Worm (Caenorhabditis elegans): ENCODE results near the gene C10G8.2.

Gene C10G8.2

ce11 chrV:5314104-5314503 lies at the start of gene C10G8.2:
Gene C10G8.2, plus strand, starts transcription at chrV:5314404.
- no peak for TF ChIP-seq hmbx-1 (tag; optimal IDR thresholded peaks at IDR 0.05)

- no peak for TF ChIP-seq tra-4 (tag; optimal IDR thresholded peaks at IDR 0.05)
- no peak for TF ChIP-seq ets-7 (tag; optimal IDR thresholded peaks at IDR 0.05)
- no peak for TF ChIP-seq hnd-1 (tag; optimal IDR thresholded peaks at IDR 0.05)
- TF ChIP-seq tbx-37 (GFP tag; conservative IDR thresholded peaks at IDR 0.05): no peak
- TF ChIP-seq ama-1 (optimal IDR thresholded peaks at IDR 0.05): no peak
- TF ChIP-seq hmbx-1 (tag; optimal IDR thresholded peaks at IDR 0.05): no peak
- no peak for TF ChIP-seq aly-1 (tag; optimal IDR thresholded peaks at IDR 0.05)
- no peak for TF ChIP-seq hmg-4 (GFP tag; optimal IDR thresholded peaks at IDR 0.05)
- no peak for TF ChIP-seq B0310.2 (tag; optimal IDR thresholded peaks at IDR 0.05)
- no peak for TF ChIP-seq ceh-13 (GFP tag; optimal IDR thresholded peaks at IDR 0.05)
- TF ChIP-seq F13C5.2 (tag; optimal IDR thresholded peaks at IDR 0.05): no peak
- TF ChIP-seq sea-1 (GFP tag; conservative IDR thresholded peaks at IDR 0.05): no peak
- TF ChIP-seq flt-1 (GFP tag; IDR thresholded peaks at IDR 0.05): no peak
- no peak for TF ChIP-seq tbx-11 (GFP tag; IDR thresholded peaks at IDR 0.05)
- no peak for TF ChIP-seq scrt-1 (GFP tag; IDR thresholded peaks at IDR 0.05)
- TF ChIP-seq ceh-36 (tag; optimal IDR thresholded peaks at IDR 0.05): no peak
- TF ChIP-seq pes-1 (GFP tag; IDR thresholded peaks at IDR 0.05): no peak
Measured at ce11 chrV:5265581-5265980, 48.6 kb upstream of the C10G8.2 start, which contains the start of the genes srt-69 and B0238.12. Gene srt-69, minus strand, starts transcription at chrV:5265681. Gene B0238.12, plus strand, starts transcription at chrV:5265844.

DNA sequence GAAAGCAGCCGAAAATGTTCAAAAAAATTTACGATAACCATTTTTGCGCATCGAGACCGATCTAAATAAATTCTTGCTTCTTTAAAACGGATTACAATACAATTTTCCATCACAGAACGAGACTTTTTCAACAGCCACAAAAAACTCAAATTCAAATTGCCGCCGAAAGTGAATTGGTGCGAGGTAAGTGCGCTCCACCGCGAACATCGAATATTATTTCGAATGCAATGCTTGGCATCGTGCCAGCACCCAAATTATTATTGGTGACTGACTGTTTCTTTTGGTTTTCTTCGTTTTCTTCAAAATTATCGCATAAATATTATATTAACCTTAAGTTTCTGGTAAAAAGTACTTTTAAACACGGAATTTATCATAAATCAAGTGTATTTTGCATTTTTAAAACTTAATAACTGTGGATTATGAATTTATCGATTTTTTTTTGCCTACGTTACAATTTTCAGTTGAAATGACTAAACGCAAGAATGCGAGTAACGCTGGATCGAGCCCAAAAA lies 45.1 kb upstream of the C10G8.2 start, which contains the start of gene penr-1:
penr-1 (plus strand) TSS at position 462 of the 512 bp plus-strand sequence.
- TF ChIP-seq scrt-1 (GFP tag; IDR thresholded peaks at IDR 0.05) (no peak), F13C5.2 (tag; optimal IDR thresholded peaks at IDR 0.05) (peak; percentile 19), B0310.2 (tag; optimal IDR thresholded peaks at IDR 0.05) (no peak), tbx-11 (GFP tag; IDR thresholded peaks at IDR 0.05) (no peak), ama-1 (optimal IDR thresholded peaks at IDR 0.05) (no peak), ets-7 (tag; optimal IDR thresholded peaks at IDR 0.05) (no peak), ceh-36 (tag; optimal IDR thresholded peaks at IDR 0.05) (no peak), flt-1 (GFP tag; IDR thresholded peaks at IDR 0.05) (no peak)

ce11 chrV:5271487-5271886 lies 42.7 kb upstream of the C10G8.2 start:
- TF ChIP-seq scrt-1 (GFP tag; IDR thresholded peaks at IDR 0.05): no peak
- no peak for TF ChIP-seq flt-1 (GFP tag; IDR thresholded peaks at IDR 0.05)
- no peak for TF ChIP-seq pes-1 (GFP tag; IDR thresholded peaks at IDR 0.05)
- TF ChIP-seq hmbx-1 (tag; optimal IDR thresholded peaks at IDR 0.05): no peak
- TF ChIP-seq tra-4 (tag; optimal IDR thresholded peaks at IDR 0.05): no peak
- TF ChIP-seq ama-1 (optimal IDR thresholded peaks at IDR 0.05): no peak
- no peak for TF ChIP-seq tbx-11 (GFP tag; IDR thresholded peaks at IDR 0.05)
- TF ChIP-seq ceh-36 (tag; optimal IDR thresholded peaks at IDR 0.05): no peak
- no peak for TF ChIP-seq F13C5.2 (tag; optimal IDR thresholded peaks at IDR 0.05)
- no peak for TF ChIP-seq tbx-37 (GFP tag; conservative IDR thresholded peaks at IDR 0.05)
- TF ChIP-seq ets-7 (tag; optimal IDR thresholded peaks at IDR 0.05): no peak

DNA sequence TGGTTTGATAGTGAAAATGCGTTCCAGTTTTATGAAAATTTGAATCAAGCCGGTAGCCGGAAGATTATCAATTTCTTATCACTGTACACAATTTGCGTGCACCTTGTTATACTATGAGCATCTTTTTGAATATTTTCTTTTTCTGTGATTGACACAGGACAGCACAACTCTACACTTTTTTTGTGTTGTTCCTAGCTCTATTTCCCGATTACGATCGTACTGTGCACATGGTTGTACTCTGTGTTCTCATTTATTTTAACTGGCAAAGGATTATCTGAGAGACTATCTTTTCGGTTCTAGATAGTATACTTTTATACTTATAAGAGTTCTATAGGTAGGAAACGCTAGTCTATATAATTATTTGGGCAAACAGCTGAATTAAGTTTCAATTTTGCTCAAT lies 42.2 kb upstream of the C10G8.2 start:
- TF ChIP-seq tra-4 (tag; optimal IDR thresholded peaks at IDR 0.05) (no peak), ets-7 (tag; optimal IDR thresholded peaks at IDR 0.05) (no peak), flt-1 (GFP tag; IDR thresholded peaks at IDR 0.05) (no peak), tbx-11 (GFP tag; IDR thresholded peaks at IDR 0.05) (no peak), pes-1 (GFP tag; IDR thresholded peaks at IDR 0.05) (no peak), B0310.2 (tag; optimal IDR thresholded peaks at IDR 0.05) (no peak), scrt-1 (GFP tag; IDR thresholded peaks at IDR 0.05) (no peak)

DNA sequence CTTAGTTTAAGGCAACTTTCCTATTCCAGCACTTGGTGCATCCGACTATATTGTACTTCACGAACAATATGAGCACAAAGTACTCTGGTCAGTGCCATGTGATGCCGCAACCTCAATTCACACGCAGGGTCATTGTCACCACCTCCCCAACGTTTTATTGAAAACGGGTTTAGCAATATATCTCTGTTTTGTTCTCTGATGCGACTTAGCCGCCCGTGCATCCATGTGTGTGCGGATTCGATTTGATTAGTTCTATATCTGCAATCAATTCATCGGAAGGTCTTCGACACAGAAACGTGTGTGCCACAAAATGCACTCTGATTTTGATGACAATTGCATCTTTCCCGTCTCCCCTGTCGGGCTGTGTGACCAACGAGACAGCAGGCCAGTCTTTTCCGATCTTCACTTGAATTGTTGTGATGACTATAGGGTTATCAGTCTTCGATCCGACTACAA lies 41.6 kb upstream of the C10G8.2 start:
- no peak for TF ChIP-seq aly-1 (tag; optimal IDR thresholded peaks at IDR 0.05)
- no peak for TF ChIP-seq scrt-1 (GFP tag; IDR thresholded peaks at IDR 0.05)
- no peak for TF ChIP-seq hmbx-1 (tag; optimal IDR thresholded peaks at IDR 0.05)
- no peak for TF ChIP-seq F13C5.2 (tag; optimal IDR thresholded peaks at IDR 0.05)
- no peak for TF ChIP-seq ets-7 (tag; optimal IDR thresholded peaks at IDR 0.05)
- no peak for TF ChIP-seq sea-1 (GFP tag; conservative IDR thresholded peaks at IDR 0.05)
- TF ChIP-seq ceh-13 (GFP tag; optimal IDR thresholded peaks at IDR 0.05): no peak
- TF ChIP-seq tra-4 (tag; optimal IDR thresholded peaks at IDR 0.05): no peak
- no peak for TF ChIP-seq hnd-1 (tag; optimal IDR thresholded peaks at IDR 0.05)
- TF ChIP-seq flt-1 (GFP tag; IDR thresholded peaks at IDR 0.05): no peak
- TF ChIP-seq hmg-4 (GFP tag; optimal IDR thresholded peaks at IDR 0.05): no peak
- no peak for TF ChIP-seq ceh-36 (tag; optimal IDR thresholded peaks at IDR 0.05)
- no peak for TF ChIP-seq tbx-37 (GFP tag; conservative IDR thresholded peaks at IDR 0.05)
- no peak for TF ChIP-seq ama-1 (optimal IDR thresholded peaks at IDR 0.05)
- TF ChIP-seq tbx-11 (GFP tag; IDR thresholded peaks at IDR 0.05): no peak
- TF ChIP-seq pes-1 (GFP tag; IDR thresholded peaks at IDR 0.05): no peak
- TF ChIP-seq B0310.2 (tag; optimal IDR thresholded peaks at IDR 0.05): no peak

ce11 chrV:5273241-5273640 lies 41.0 kb upstream of the C10G8.2 start:
- TF ChIP-seq aly-1 (tag; optimal IDR thresholded peaks at IDR 0.05): no peak
- TF ChIP-seq hmbx-1 (tag; optimal IDR thresholded peaks at IDR 0.05): no peak
- TF ChIP-seq ceh-36 (tag; optimal IDR thresholded peaks at IDR 0.05): no peak
- TF ChIP-seq scrt-1 (GFP tag; IDR thresholded peaks at IDR 0.05): no peak
- TF ChIP-seq pes-1 (GFP tag; IDR thresholded peaks at IDR 0.05): no peak
- TF ChIP-seq tra-4 (tag; optimal IDR thresholded peaks at IDR 0.05): no peak
- no peak for TF ChIP-seq ets-7 (tag; optimal IDR thresholded peaks at IDR 0.05)
- no peak for TF ChIP-seq B0310.2 (tag; optimal IDR thresholded peaks at IDR 0.05)
- no peak for TF ChIP-seq hmg-4 (GFP tag; optimal IDR thresholded peaks at IDR 0.05)
- TF ChIP-seq ceh-13 (GFP tag; optimal IDR thresholded peaks at IDR 0.05): no peak
- TF ChIP-seq ama-1 (optimal IDR thresholded peaks at IDR 0.05): no peak
- no peak for TF ChIP-seq flt-1 (GFP tag; IDR thresholded peaks at IDR 0.05)
- no peak for TF ChIP-seq tbx-37 (GFP tag; conservative IDR thresholded peaks at IDR 0.05)

DNA sequence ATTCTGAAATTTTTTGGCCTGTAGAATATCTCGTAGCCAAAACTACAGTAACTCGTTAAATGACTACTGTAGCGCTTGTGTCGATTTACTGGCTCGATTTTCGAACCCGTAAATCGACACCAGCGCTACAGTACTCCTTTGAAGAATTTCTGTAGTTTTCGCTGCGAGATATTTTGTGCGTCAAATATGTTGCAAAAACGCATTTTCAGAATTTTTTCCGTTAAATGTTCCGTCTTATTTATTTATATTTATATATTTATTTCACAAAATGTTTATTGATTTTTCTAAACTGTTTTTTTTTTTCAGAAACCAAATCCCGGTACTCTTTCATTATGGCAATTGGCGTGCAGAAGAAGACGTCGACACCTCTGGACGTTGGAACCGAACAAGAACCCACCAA lies 40.4 kb upstream of the C10G8.2 start, which contains the start of gene natc-2:
natc-2 (plus strand) TSS at position 301 of the 400 bp plus-strand sequence.
- TF ChIP-seq ceh-36 (tag; optimal IDR thresholded peaks at IDR 0.05) (no peak), tbx-37 (GFP tag; conservative IDR thresholded peaks at IDR 0.05) (no peak), tbx-11 (GFP tag; IDR thresholded peaks at IDR 0.05) (no peak), tra-4 (tag; optimal IDR thresholded peaks at IDR 0.05) (no peak), pes-1 (GFP tag; IDR thresholded peaks at IDR 0.05) (no peak), hnd-1 (tag; optimal IDR thresholded peaks at IDR 0.05) (no peak), flt-1 (GFP tag; IDR thresholded peaks at IDR 0.05) (no peak), ceh-13 (GFP tag; optimal IDR thresholded peaks at IDR 0.05) (no peak)
